Worm (Caenorhabditis elegans): ENCODE data around the gene lin-40.

The lin-40 gene

ce11 chrV:3716279-3716887, 11.6 kb downstream of the lin-40 start (continued):
- TF ChIP-seq dpl-1 (GFP tag; optimal IDR thresholded peaks at IDR 0.05), result peak in 1 of 3 experiments; percentile 16
- no peak for TF ChIP-seq zip-4 (GFP tag; optimal IDR thresholded peaks at IDR 0.05)
- peak; percentile 19 for TF ChIP-seq zag-1 (tag; optimal IDR thresholded peaks at IDR 0.05)
- no peak for TF ChIP-seq fkh-4 (tag; optimal IDR thresholded peaks at IDR 0.05; ENCODE audit: borderline replicate concordance)
- no peak for TF ChIP-seq aly-2 (tag; optimal IDR thresholded peaks at IDR 0.05)
- peak; percentile 92 for TF ChIP-seq lin-14 (GFP tag; optimal IDR thresholded peaks at IDR 0.05)
- peak; percentile 24 for TF ChIP-seq mep-1 (tag; optimal IDR thresholded peaks at IDR 0.05)
- TF ChIP-seq xbp-1 (tag; optimal IDR thresholded peaks at IDR 0.05), result peak; percentile 15
- peak; percentile 35 for TF ChIP-seq snu-23 (GFP tag; optimal IDR thresholded peaks at IDR 0.05)
- peak; percentile 65 for TF ChIP-seq unc-86 (tag; optimal IDR thresholded peaks at IDR 0.05)

- no peak for TF ChIP-seq nhr-28 (tag; optimal IDR thresholded peaks at IDR 0.05)
- no peak for TF ChIP-seq nhr-12 (tag; optimal IDR thresholded peaks at IDR 0.05)
- TF ChIP-seq snpc-4 (tag; optimal IDR thresholded peaks at IDR 0.05), result peak; percentile 12
- TF ChIP-seq nhr-76 (tag; optimal IDR thresholded peaks at IDR 0.05), result no peak
- TF ChIP-seq dpl-1 (GFP tag; optimal IDR thresholded peaks at IDR 0.05), result peak in 1 of 3 experiments; percentile 20
- peak; percentile 88 for TF ChIP-seq fkh-10 (GFP tag; optimal IDR thresholded peaks at IDR 0.05)
- TF ChIP-seq nhr-19 (GFP tag; conservative IDR thresholded peaks at IDR 0.05), result peak; percentile 26
- peak; percentile 36 for TF ChIP-seq egl-13 (tag; optimal IDR thresholded peaks at IDR 0.05)
- TF ChIP-seq elt-3 (tag; optimal IDR thresholded peaks at IDR 0.05), result no peak
- peak; percentile 53 for TF ChIP-seq swsn-7 (tag; optimal IDR thresholded peaks at IDR 0.05)
- TF ChIP-seq ceh-88 (GFP tag; IDR thresholded peaks at IDR 0.05), result no peak
- no peak for TF ChIP-seq F16B12.6 (tag; optimal IDR thresholded peaks at IDR 0.05)
- no peak for TF ChIP-seq irx-1 (tag; optimal IDR thresholded peaks at IDR 0.05)
- no peak for TF ChIP-seq nhr-84 (tag; optimal IDR thresholded peaks at IDR 0.05)
- TF ChIP-seq lsy-2 (tag; optimal IDR thresholded peaks at IDR 0.05), result peak; percentile 19 to 58
- TF ChIP-seq fos-1 (tag; optimal IDR thresholded peaks at IDR 0.05), result no peak
- TF ChIP-seq lin-13 (GFP tag; optimal IDR thresholded peaks at IDR 0.05), result peak; percentile 31
- no peak for TF ChIP-seq elt-2 (tag; optimal IDR thresholded peaks at IDR 0.05)
- no peak for TF ChIP-seq alr-1 (tag; optimal IDR thresholded peaks at IDR 0.05; ENCODE audit: borderline replicate concordance)
- peak; percentile 57 for TF ChIP-seq snu-23 (GFP tag; optimal IDR thresholded peaks at IDR 0.05)
- TF ChIP-seq ets-5 (GFP tag; IDR thresholded peaks at IDR 0.05), result no peak
- peak; percentile 38 for TF ChIP-seq ceh-8 (GFP tag; optimal IDR thresholded peaks at IDR 0.05)
- no peak for TF ChIP-seq grh-1 (GFP tag; IDR thresholded peaks at IDR 0.05)
- TF ChIP-seq nhr-11 (tag; optimal IDR thresholded peaks at IDR 0.05), result no peak
- TF ChIP-seq unc-86 (tag; optimal IDR thresholded peaks at IDR 0.05), result peak; percentile 77
- no peak for TF ChIP-seq fkh-4 (tag; optimal IDR thresholded peaks at IDR 0.05; ENCODE audit: borderline replicate concordance)
- TF ChIP-seq egl-27 (tag; optimal IDR thresholded peaks at IDR 0.05), result no peak
- no peak for TF ChIP-seq unc-30 (tag; optimal IDR thresholded peaks at IDR 0.05)
- TF ChIP-seq pag-3 (tag; optimal IDR thresholded peaks at IDR 0.05; ENCODE audit: borderline replicate concordance, insufficient read depth), result no peak
- peak; percentile 88 for TF ChIP-seq fkh-8 (tag; optimal IDR thresholded peaks at IDR 0.05)
- no peak for TF ChIP-seq hlh-4 (tag; optimal IDR thresholded peaks at IDR 0.05)
- peak; percentile 10 for TF ChIP-seq sox-4 (tag; optimal IDR thresholded peaks at IDR 0.05)
- TF ChIP-seq lin-14 (GFP tag; optimal IDR thresholded peaks at IDR 0.05), result peak; percentile 90
- peak; percentile 39 for TF ChIP-seq mep-1 (tag; optimal IDR thresholded peaks at IDR 0.05)
- TF ChIP-seq vab-15 (tag; optimal IDR thresholded peaks at IDR 0.05), result no peak
- TF ChIP-seq jun-1 (tag; optimal IDR thresholded peaks at IDR 0.05), result no peak
- peak in 1 of 2 experiments; percentile 36 for TF ChIP-seq ztf-11 (tag; optimal IDR thresholded peaks at IDR 0.05)
- 0 out of 2 replicates have a peak, but pooled peaks have one; percentile 11 for TF ChIP-seq isw-1 (GFP tag; IDR thresholded peaks at IDR 0.05)
- TF ChIP-seq pqm-1 (tag; optimal IDR thresholded peaks at IDR 0.05), result no peak
- peak; percentile 7 for TF ChIP-seq ama-1 (optimal IDR thresholded peaks at IDR 0.05)
- TF ChIP-seq tbx-2 (tag; optimal IDR thresholded peaks at IDR 0.05), result peak; percentile 48
- TF ChIP-seq xbp-1 (tag; optimal IDR thresholded peaks at IDR 0.05), result peak; percentile 40
- TF ChIP-seq dsc-1 (tag; optimal IDR thresholded peaks at IDR 0.05), result peak; percentile 43
- no peak for TF ChIP-seq lin-39 (tag; optimal IDR thresholded peaks at IDR 0.05)
- TF ChIP-seq hlh-17 (GFP tag; optimal IDR thresholded peaks at IDR 0.05; ENCODE audit: borderline replicate concordance), result no peak
- TF ChIP-seq pax-3 (tag; optimal IDR thresholded peaks at IDR 0.05), result no peak
Measured at ce11 chrV:3717751-3718150, 13.0 kb downstream of the lin-40 start.
